Fruit fly (Drosophila melanogaster) whole organism, embryonic: ENCODE data around the gene CG31211.
A peak's percentile ranks its signal among the peaks of the same experiment; 100 is the strongest.

Experiments used
- Adf1 ChIP-seq: fragments of 200-800 bp; sonication (Bioruptor generic); IDR thresholded peaks from 2 replicates; pipeline ENCODE4 v1.3.6; 2022; ENCODE audit warnings: missing biosample characterization, missing genetic modification characterization
- Atf3 ChIP-seq: fragments of 200-800 bp; sonication (Bioruptor generic); optimal IDR thresholded peaks from 3 replicates; lab custom pipeline; 2016; ENCODE audit warnings: missing biosample characterization, missing genetic modification characterization
- CG10543 ChIP-seq: fragments of 200-800 bp; sonication (Bioruptor generic); optimal IDR thresholded peaks from 3 replicates; lab custom pipeline; 2017; ENCODE audit warnings: missing biosample characterization, mild to moderate bottlenecking, missing genetic modification characterization, moderate library complexity
- CG11504 ChIP-seq: fragments of 200-800 bp; sonication (Bioruptor generic); optimal IDR thresholded peaks from 3 replicates; lab custom pipeline; 2019; ENCODE audit warnings: missing biosample characterization, mild to moderate bottlenecking, missing genetic modification characterization, moderate library complexity
- CG13894 ChIP-seq: fragments of 200-800 bp; sonication (Bioruptor generic); optimal IDR thresholded peaks from 3 replicates; lab custom pipeline; 2018; ENCODE audit warnings: missing biosample characterization, mild to moderate bottlenecking, missing genetic modification characterization, moderate library complexity
- CG14965 ChIP-seq: fragments of 200-800 bp; sonication (Bioruptor generic); optimal IDR thresholded peaks from 2 replicates; lab custom pipeline; 2016; ENCODE audit warnings: missing biosample characterization, missing genetic modification characterization, borderline replicate concordance
- CG1529 ChIP-seq: fragments of 200-800 bp; sonication (Bioruptor generic); optimal IDR thresholded peaks from 3 replicates; lab custom pipeline; 2018; ENCODE audit warnings: missing biosample characterization, missing genetic modification characterization
- CG17568 ChIP-seq: fragments of 200-800 bp; sonication (Bioruptor generic); optimal IDR thresholded peaks from 2 replicates; lab custom pipeline; 2018; ENCODE audit warnings: missing biosample characterization, mild to moderate bottlenecking, missing genetic modification characterization, moderate library complexity
- CG17829 ChIP-seq: fragments of 200-800 bp; optimal IDR thresholded peaks from 2 replicates; lab custom pipeline; 2019; ENCODE audit warnings: missing biosample characterization, mild to moderate bottlenecking, missing genetic modification characterization, moderate library complexity
- CG3726 ChIP-seq: fragments of 200-800 bp; sonication (Bioruptor generic); IDR thresholded peaks from 3 replicates; pipeline ENCODE4, ENCODE4 v1.3.6; 2022; ENCODE audit warnings: missing biosample characterization, missing genetic modification characterization
- CG6175 ChIP-seq: fragments of 200-800 bp; sonication (Bioruptor generic); IDR thresholded peaks from 3 replicates; pipeline ENCODE4 v1.3.6; 2022; ENCODE audit warnings: missing biosample characterization, missing genetic modification characterization
- CG7745 ChIP-seq: fragments of 200-800 bp; sonication (Bioruptor generic); optimal IDR thresholded peaks from 2 replicates; lab custom pipeline; 2018; ENCODE audit warnings: missing biosample characterization, mild to moderate bottlenecking, missing genetic modification characterization, moderate library complexity
- CG8089 ChIP-seq: fragments of 200-800 bp; sonication (Bioruptor generic); optimal IDR thresholded peaks from 3 replicates; lab custom pipeline; 2016; ENCODE audit warnings: missing biosample characterization, missing genetic modification characterization
- CG8478 ChIP-seq: fragments of >200 bp; optimal IDR thresholded peaks from 2 replicates; lab custom pipeline; 2018
- CG9437 ChIP-seq: fragments of 200-800 bp; sonication (Bioruptor generic); optimal IDR thresholded peaks from 2 replicates; lab custom pipeline; 2018; ENCODE audit warnings: missing biosample characterization, mild to moderate bottlenecking, missing genetic modification characterization
- CHES-1-like ChIP-seq: fragments of 200-800 bp; sonication (Bioruptor generic); optimal IDR thresholded peaks from 2 replicates; lab custom pipeline; 2016; ENCODE audit warnings: missing biosample characterization, missing genetic modification characterization
- Camta ChIP-seq: fragments of 200-800 bp; sonication (Bioruptor generic); optimal IDR thresholded peaks from 2 replicates; lab custom pipeline; 2016; ENCODE audit warnings: missing biosample characterization, missing genetic modification characterization
- Fer1 ChIP-seq: fragments of 200-800 bp; sonication (Bioruptor generic); optimal IDR thresholded peaks from 2 replicates; lab custom pipeline; 2017; ENCODE audit warnings: missing biosample characterization, mild to moderate bottlenecking, missing genetic modification characterization
- Fer3 ChIP-seq: fragments of 200-800 bp; sonication (Bioruptor generic); optimal IDR thresholded peaks from 2 replicates; lab custom pipeline; 2018; ENCODE audit warnings: missing biosample characterization, mild to moderate bottlenecking, missing genetic modification characterization, moderate library complexity
- Jarid2 ChIP-seq: fragments of 200-800 bp; sonication (Bioruptor generic); optimal IDR thresholded peaks from 3 replicates; lab custom pipeline; 2017; ENCODE audit warnings: mild to moderate bottlenecking, missing biosample characterization, missing genetic modification reagents, missing genetic modification characterization
- Lim3 ChIP-seq: fragments of 200-800 bp; sonication (Bioruptor generic); IDR thresholded peaks from 2 replicates; pipeline ENCODE4 v1.3.6; 2022; ENCODE audit warnings: missing biosample characterization, missing genetic modification characterization
- MTF-1 ChIP-seq: fragments of 200-800 bp; sonication (Bioruptor generic); optimal IDR thresholded peaks from 2 replicates; lab custom pipeline; 2018; ENCODE audit warnings: missing biosample characterization, mild to moderate bottlenecking, missing genetic modification characterization, borderline replicate concordance
- Mes4 ChIP-seq: fragments of 200-800 bp; sonication (Bioruptor generic); optimal IDR thresholded peaks from 2 replicates; lab custom pipeline; 2016; ENCODE audit warnings: missing biosample characterization, missing genetic modification characterization
- NK7.1 ChIP-seq: fragments of 200-800 bp; sonication (Bioruptor generic); optimal IDR thresholded peaks from 3 replicates; lab custom pipeline; 2016; ENCODE audit warnings: missing biosample characterization, missing genetic modification characterization
- Pdp1 ChIP-seq, 2 experiments: fragments of 200-800 bp; sonication (Bioruptor generic); optimal IDR thresholded peaks; 3 replicates each; lab custom pipeline; 2016; ENCODE audit warnings: missing biosample characterization in 2 of 2, missing genetic modification characterization in 2 of 2, mild to moderate bottlenecking in 1 of 2, moderate library complexity in 1 of 2
- Sox100B ChIP-seq: fragments of 200-800 bp; sonication (Bioruptor generic); optimal IDR thresholded peaks from 3 replicates; lab custom pipeline; 2018; ENCODE audit warnings: missing biosample characterization, mild to moderate bottlenecking, missing genetic modification characterization
- Vsx1 ChIP-seq: fragments of 200-800 bp; sonication (Bioruptor generic); optimal IDR thresholded peaks from 2 replicates; lab custom pipeline; 2017; ENCODE audit warnings: missing biosample characterization, mild to moderate bottlenecking, missing genetic modification characterization, missing genetic modification reagents
- bigmax ChIP-seq: fragments of 200-800 bp; sonication (Bioruptor generic); optimal IDR thresholded peaks from 2 replicates; lab custom pipeline; 2018; ENCODE audit warnings: missing biosample characterization, mild to moderate bottlenecking, missing genetic modification characterization
- caup ChIP-seq: fragments of 200-800 bp; sonication (Bioruptor generic); optimal IDR thresholded peaks from 3 replicates; lab custom pipeline; 2017; ENCODE audit warnings: missing biosample characterization, mild to moderate bottlenecking, missing genetic modification characterization, moderate library complexity; ENCODE audit not compliant: severe bottlenecking
- danr ChIP-seq: fragments of 200-800 bp; sonication (Bioruptor generic); IDR thresholded peaks from 2 replicates; pipeline ENCODE4 v1.3.6; 2022; ENCODE audit warnings: missing biosample characterization, missing genetic modification characterization
- dpn ChIP-seq, 2 experiments: fragments of 200-800 bp; sonication (Bioruptor generic); optimal IDR thresholded peaks; 3 replicates each; lab custom pipeline; 2016; ENCODE audit warnings: missing biosample characterization in 2 of 2, missing genetic modification characterization in 2 of 2
- ems ChIP-seq: fragments of 200-800 bp; sonication (Bioruptor generic); optimal IDR thresholded peaks from 3 replicates; lab custom pipeline; 2016; ENCODE audit warnings: missing biosample characterization, missing genetic modification characterization
- gsb-n ChIP-seq: fragments of 200-800 bp; sonication (Bioruptor generic); optimal IDR thresholded peaks from 3 replicates; lab custom pipeline; 2018; ENCODE audit warnings: missing biosample characterization, mild to moderate bottlenecking, missing genetic modification characterization
- nerfin-2 ChIP-seq: fragments of 200-800 bp; sonication (Bioruptor generic); IDR thresholded peaks from 2 replicates; pipeline ENCODE4 v1.3.6; 2022; ENCODE audit warnings: missing biosample characterization, missing genetic modification characterization; ENCODE audit not compliant: partially characterized antibody
- pan ChIP-seq, 4 experiments: fragments of >200 bp in 3 of 4; fragments of 200-800 bp in 1 of 4; sonication (Bioruptor generic) in 1 of 4; optimal IDR thresholded peaks in 3 of 4; IDR thresholded peaks in 1 of 4; 2 replicates each; pipeline versions ENCODE4 v1.3.6 to Lab custom; 2017 to 2022; ENCODE audit warnings: missing biosample characterization in 2 of 4, missing genetic modification characterization in 2 of 4, mixed read lengths in 1 of 4
- ro ChIP-seq: fragments of 200-800 bp; sonication (Bioruptor generic); IDR thresholded peaks from 2 replicates; pipeline ENCODE4 v1.3.6; 2022; ENCODE audit warnings: missing biosample characterization, missing genetic modification characterization
- run ChIP-seq: fragments of 200-800 bp; sonication (Bioruptor generic); optimal IDR thresholded peaks from 3 replicates; lab custom pipeline; 2018; ENCODE audit warnings: missing biosample characterization, mild to moderate bottlenecking, missing genetic modification characterization
- sd ChIP-seq: fragments of 200-800 bp; sonication (Bioruptor generic); optimal IDR thresholded peaks from 3 replicates; lab custom pipeline; 2018; ENCODE audit warnings: missing biosample characterization, mild to moderate bottlenecking, missing genetic modification characterization, moderate library complexity
- sens ChIP-seq: fragments of 200-800 bp; sonication (Bioruptor generic); peaks from one replicate; lab custom pipeline; 2016; ENCODE audit warnings: missing biosample characterization, missing genetic modification characterization
- seq ChIP-seq: fragments of 200-800 bp; sonication (Bioruptor generic); IDR thresholded peaks from 2 replicates; pipeline ENCODE4 v1.3.6; 2022; ENCODE audit warnings: missing biosample characterization, missing genetic modification characterization
- sisA ChIP-seq: fragments of 200-800 bp; sonication (Bioruptor generic); IDR thresholded peaks from 2 replicates; pipeline ENCODE4 v1.3.6; 2022; ENCODE audit warnings: missing biosample characterization, missing genetic modification characterization
- sr ChIP-seq: fragments of 200-800 bp; sonication (Bioruptor generic); IDR thresholded peaks from 3 replicates; pipeline ENCODE4 v1.3.6; 2022; ENCODE audit warnings: missing biosample characterization, missing genetic modification characterization
- stwl ChIP-seq: fragments of 200-800 bp; sonication (Bioruptor generic); optimal IDR thresholded peaks from 3 replicates; lab custom pipeline; 2018; ENCODE audit warnings: missing biosample characterization, mild to moderate bottlenecking, missing genetic modification characterization, moderate library complexity
- wek ChIP-seq: fragments of 200-800 bp; sonication (Bioruptor generic); optimal IDR thresholded peaks from 3 replicates; lab custom pipeline; 2018; ENCODE audit warnings: missing biosample characterization, mild to moderate bottlenecking, missing genetic modification characterization, moderate library complexity

Gene CG31211

dm6 chr3R:11947079-11947869 is 2.2 kb upstream of the CG31211 start (continued):
- peak; percentile 74 for TF ChIP-seq sd (tag; lab: Kevin White, UChicago)
- TF ChIP-seq Lim3 (GFP tag; lab: Robert Waterston, UW): no peak
- no peak for TF ChIP-seq CG13894 (tag; lab: Kevin White, UChicago)
- TF ChIP-seq sisA (GFP tag; lab: Robert Waterston, UW): peak; percentile 43
- no peak for TF ChIP-seq pan (optimal IDR thresholded peaks at IDR 0.05; lab: Kevin White, UChicago)
- TF ChIP-seq pan (GFP tag; optimal IDR thresholded peaks at IDR 0.05 in 1 of 2, IDR thresholded peaks at IDR 0.05 in 1 of 2): peak in 1 of 2 experiments; percentile 44
- no peak for TF ChIP-seq Fer1 (GFP tag; lab: Kevin White, UChicago)
- TF ChIP-seq nerfin-2 (GFP tag; lab: Robert Waterston, UW): no peak
- no peak for TF ChIP-seq Sox100B
- TF ChIP-seq danr (GFP tag; lab: Robert Waterston, UW): no peak
- no peak for TF ChIP-seq CG3726 (GFP tag; lab: Robert Waterston, UW)
- no peak for TF ChIP-seq seq

- TF ChIP-seq sens (GFP tag; lab: Kevin White, UChicago) (peak; percentile 59), ro (GFP tag; lab: Robert Waterston, UW) (no peak), sr (GFP tag; lab: Robert Waterston, UW) (peak; percentile 57), Pdp1 (GFP tag; optimal IDR thresholded peaks at IDR 0.05; lab: Kevin White, UChicago) (peak in 1 of 2 experiments; percentile 66)
- TF ChIP-seq, all 482 proteins: peak for 3
Measured at dm6 chr3R:11947959-11948358, 1.5 kb upstream of the CG31211 start.

dm6 chr3R:11948903-11949358 is 549 bp upstream of the CG31211 start, which contains the start of gene Cad87A:
Gene Cad87A (minus strand): TSS chr3R:11949129.
- TF ChIP-seq NK7.1 (GFP tag; lab: Kevin White, UChicago) (peak; percentile 7), sd (tag; lab: Kevin White, UChicago) (peak; percentile 71), Jarid2 (peak; percentile 96), CG7745 (tag; lab: Kevin White, UChicago) (peak; percentile 38), CG1529 (GFP tag; lab: Kevin White, UChicago) (no peak), run (tag; lab: Kevin White, UChicago) (peak; percentile 36), Fer3 (tag; lab: Kevin White, UChicago) (peak; percentile 13), bigmax (GFP tag; lab: Kevin White, UChicago) (peak; percentile 67), gsb-n (tag; lab: Kevin White, UChicago) (peak; percentile 66), CG6175 (GFP tag; lab: Robert Waterston, UW) (no peak), CG8478 (lab: Kevin White, UChicago) (no peak), dpn (GFP tag; optimal IDR thresholded peaks at IDR 0.05; lab: Kevin White, UChicago) (peak in 1 of 2 experiments; percentile 5), Camta (GFP tag; lab: Kevin White, UChicago) (peak; percentile 7), CG17568 (GFP tag; lab: Kevin White, UChicago) (peak; percentile 16), wek (GFP tag; lab: Kevin White, UChicago) (peak; percentile 67), Mes4 (no peak), Adf1 (GFP tag; lab: Robert Waterston, UW) (no peak), Atf3 (no peak), CG8089 (GFP tag; lab: Kevin White, UChicago) (no peak), CHES-1-like (GFP tag; lab: Kevin White, UChicago) (peak; percentile 54), CG14965 (GFP tag; lab: Kevin White, UChicago) (no peak), caup (GFP tag; lab: Kevin White, UChicago) (peak; percentile 69), Vsx1 (peak; percentile 67), CG10543 (GFP tag; lab: Kevin White, UChicago) (peak; percentile 69), CG11504 (tag; lab: Kevin White, UChicago) (peak; percentile 38), ems (peak; percentile 34), sens (GFP tag; lab: Kevin White, UChicago) (peak; percentile 77), MTF-1 (GFP tag; lab: Kevin White, UChicago) (peak; percentile 58), stwl (peak; percentile 53), CG17829 (peak; percentile 69), CG9437 (GFP tag; lab: Kevin White, UChicago) (peak; percentile 67)
